Worm (Caenorhabditis elegans) whole organism, dauer: Measurements from ENCODE around the gene C35B1.7.
"Not testable (repeated sequence)": the region's sequence is repeated elsewhere in the genome, so short reads cannot be mapped to it uniquely, and the experiment has no call there.

Source experiments
- unc-62 ChIP-seq: sonication (generic microtip); optimal IDR thresholded peaks from 2 replicates; lab custom pipeline; 2017; ENCODE audit warnings: missing biosample characterization, missing genetic modification reagents, missing genetic modification characterization

The C35B1.7 gene

DNA sequence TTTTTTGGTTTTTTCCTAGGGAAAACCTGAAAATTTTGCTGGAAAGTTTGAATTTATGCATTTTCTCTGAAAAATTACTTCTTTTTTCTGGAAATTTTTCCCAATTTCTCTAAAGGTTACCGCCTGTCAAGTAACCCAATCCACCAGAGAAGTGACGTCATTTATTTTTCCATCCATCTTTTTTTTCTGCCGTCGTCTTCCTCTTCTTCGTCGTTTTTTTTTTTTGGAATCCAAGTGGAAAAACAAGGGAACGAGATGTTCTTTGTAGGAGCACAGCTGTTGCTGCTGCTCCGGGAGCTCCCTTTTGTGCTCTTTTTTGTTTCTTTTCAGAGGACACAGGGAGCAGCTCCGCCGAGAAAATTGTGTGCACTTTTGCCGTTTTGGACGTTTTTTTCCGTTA, 14.5 kb upstream of the C35B1.7 start:
- no peak for TF ChIP-seq unc-62 (GFP tag; lab: Kevin White, UChicago)

DNA sequence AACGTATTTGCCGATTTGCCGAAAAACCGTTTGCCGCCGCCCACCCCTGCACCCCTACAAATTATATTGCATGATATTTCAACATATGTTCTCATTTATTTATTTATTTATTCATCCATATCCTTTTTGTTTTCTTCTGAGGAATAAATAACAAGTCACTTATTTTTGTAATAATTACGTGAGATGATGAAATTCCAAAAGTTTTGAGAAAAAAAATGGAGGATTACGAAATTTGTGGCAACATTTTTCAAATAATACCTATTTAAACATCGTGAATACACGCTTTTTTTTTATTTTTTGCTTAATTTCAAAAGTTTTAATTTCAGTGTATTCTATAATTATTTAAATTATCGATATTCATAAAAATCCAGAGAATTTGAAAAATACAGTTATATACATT, 11.9 kb upstream of the C35B1.7 start:
- no peak for TF ChIP-seq unc-62 (GFP tag; lab: Kevin White, UChicago)

DNA sequence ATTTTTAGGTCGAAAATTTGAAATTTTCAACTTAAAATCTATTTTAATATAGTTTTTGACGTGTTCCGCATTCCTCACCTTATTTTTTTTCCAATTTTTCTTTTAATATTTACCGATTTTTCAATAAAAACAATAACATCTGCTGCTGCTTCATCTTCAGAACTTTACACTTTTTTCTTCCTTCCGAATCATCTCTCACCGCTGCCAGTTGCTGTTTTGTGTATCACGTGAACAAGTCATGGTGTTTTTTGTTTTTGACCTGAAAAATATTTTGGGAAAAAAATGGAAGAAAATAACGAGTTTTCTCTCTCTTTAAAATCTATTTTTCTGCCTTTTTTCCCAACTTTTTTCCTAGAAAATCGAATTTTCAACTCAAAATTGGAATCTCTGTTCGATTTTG, 9.1 kb upstream of the C35B1.7 start:
- no peak for TF ChIP-seq unc-62 (GFP tag; lab: Kevin White, UChicago)

DNA sequence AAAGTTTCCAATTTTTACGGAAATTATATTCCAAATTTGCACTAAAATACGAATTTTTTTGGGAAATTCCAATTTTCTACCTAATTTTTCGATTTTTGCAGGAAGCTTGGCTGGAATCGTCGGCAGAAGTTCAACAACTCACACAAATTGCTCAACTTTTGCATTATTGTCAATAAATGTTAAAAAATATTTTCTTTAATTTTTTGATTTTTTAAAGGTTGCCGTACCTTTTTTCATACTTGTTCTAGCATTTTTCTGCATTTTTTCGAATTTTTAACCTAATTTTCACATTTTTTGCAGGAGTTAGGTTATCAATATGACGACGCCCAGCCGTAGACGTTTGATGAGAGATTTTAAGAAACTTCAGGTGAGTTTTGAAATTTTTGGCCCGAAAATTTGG, 6.1 kb upstream of the C35B1.7 start, which contains the start of gene ubc-1:
TSS of gene ubc-1 (plus strand) at position 301 of the 400 bp plus-strand sequence.
- no peak for TF ChIP-seq unc-62 (GFP tag; lab: Kevin White, UChicago)

DNA sequence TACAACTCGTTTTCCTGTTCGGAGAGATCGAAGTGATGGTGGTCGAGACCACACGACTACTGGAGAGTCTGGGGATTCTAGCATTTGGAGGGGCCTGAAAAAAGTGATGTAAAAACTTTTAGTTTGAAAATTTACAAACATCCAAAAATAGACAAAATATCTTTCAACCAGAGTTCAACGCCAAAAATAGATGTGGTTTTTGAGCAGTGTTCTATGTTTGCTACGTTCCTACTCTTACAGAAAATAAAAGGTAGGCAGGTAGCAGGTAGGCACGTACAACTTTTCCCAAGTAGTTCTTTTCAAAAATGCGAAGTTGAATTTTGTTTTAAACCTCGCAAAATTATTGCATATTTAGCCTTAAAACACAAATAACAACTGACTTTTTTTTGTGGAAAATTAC, 3.5 kb downstream of the C35B1.7 start, which contains the start of gene F49F1.14:
TSS of gene F49F1.14 (minus strand) at position 101 of the 400 bp plus-strand sequence.
- no peak for TF ChIP-seq unc-62 (GFP tag; lab: Kevin White, UChicago)

DNA sequence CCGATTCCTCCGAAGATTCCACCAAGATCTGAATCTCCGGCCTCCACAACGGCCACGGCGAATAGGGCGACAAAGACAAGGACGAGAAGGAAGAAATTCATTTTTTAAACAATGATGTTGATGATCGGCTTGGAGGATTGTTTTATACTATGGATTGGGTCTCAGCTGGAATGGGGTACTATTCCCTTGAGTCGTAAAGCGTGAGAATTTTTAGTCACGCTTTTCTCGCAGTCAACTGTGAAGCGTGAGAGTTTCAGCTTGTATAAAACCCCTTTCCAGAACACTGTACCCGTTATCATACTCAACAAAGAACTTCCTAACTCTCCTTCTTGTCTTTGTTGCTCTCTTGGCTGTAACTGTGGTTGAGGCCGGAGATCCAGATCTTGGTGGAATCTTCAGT, 5.7 kb downstream of the C35B1.7 start, which contains the start of gene F49F1.15:
TSS of gene F49F1.15 (minus strand) at position 101 of the 400 bp plus-strand sequence.
- no peak for TF ChIP-seq unc-62 (GFP tag; lab: Kevin White, UChicago)

DNA sequence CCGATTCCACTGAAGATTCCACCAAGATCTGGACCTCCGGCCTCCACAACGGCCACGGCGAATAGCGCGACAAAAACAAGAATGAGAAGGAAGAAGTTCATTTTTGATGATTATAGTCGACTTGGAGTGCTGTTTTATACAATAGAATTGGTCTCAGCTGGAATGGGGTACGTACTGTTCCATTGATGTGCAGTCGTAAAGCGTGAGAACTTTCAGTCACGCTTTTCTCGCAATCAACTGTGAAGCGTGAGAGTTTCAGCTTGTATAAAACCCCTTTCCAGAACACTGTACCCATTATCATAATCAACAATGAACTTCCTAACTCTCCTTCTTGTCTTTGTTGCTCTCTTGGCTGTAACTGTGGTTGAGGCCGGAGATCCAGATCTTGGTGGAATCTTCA, 6.8 kb downstream of the C35B1.7 start, which contains the start of the genes F49F1.4 and F49F1.2:
TSS of gene F49F1.4 (minus strand) at position 101 of the 400 bp plus-strand sequence.
TSS of gene F49F1.2 (plus strand) at position 310 of the 400 bp plus-strand sequence.
- no peak for TF ChIP-seq unc-62 (GFP tag; lab: Kevin White, UChicago)

DNA sequence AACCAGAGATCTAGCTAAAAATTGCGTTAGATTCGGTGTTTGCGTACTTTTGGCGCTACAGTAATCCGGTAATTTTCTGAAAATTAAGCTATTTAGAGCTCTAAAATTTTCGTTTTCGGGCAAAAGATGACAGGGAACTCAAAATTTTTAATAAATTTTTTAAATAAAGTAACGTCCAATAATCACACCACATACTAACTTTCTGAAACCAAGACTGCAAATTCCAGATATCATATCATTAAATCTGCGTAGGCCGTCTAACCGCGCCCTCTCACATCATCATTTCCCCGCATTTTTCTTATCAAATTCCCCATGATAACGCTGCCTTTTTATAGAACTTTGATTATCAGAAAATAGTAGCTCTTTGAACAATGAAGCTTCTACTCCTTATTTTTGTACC, 8.6 kb downstream of the C35B1.7 start, which contains the start of gene drd-50:
TSS of gene drd-50 (plus strand) at position 301 of the 400 bp plus-strand sequence.
- no peak for TF ChIP-seq unc-62 (GFP tag; lab: Kevin White, UChicago)

DNA sequence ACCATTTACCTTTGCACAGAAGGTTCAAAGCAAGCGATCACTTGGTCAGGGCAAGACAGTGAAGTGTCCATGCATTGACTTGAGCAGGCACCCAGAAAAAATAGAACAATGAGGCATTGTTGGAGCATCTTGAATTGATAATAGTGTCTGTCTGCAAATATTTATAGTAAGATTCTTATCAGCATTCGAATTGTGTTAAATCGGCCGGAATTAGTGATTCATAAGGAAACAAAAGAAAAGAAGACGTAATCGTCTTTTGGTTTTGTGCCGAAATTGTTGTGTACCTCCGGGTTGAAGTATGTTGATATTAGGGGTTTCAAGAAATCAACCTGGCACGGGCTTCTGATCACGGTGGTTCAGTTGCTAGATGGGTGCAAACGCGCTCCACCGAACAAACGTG, 11.4 kb downstream of the C35B1.7 start, which contains the start of gene F49F1.5:
TSS of gene F49F1.5 (minus strand) at position 153 of the 400 bp plus-strand sequence.
- TF ChIP-seq unc-62 (GFP tag; lab: Kevin White, UChicago), result no peak

DNA sequence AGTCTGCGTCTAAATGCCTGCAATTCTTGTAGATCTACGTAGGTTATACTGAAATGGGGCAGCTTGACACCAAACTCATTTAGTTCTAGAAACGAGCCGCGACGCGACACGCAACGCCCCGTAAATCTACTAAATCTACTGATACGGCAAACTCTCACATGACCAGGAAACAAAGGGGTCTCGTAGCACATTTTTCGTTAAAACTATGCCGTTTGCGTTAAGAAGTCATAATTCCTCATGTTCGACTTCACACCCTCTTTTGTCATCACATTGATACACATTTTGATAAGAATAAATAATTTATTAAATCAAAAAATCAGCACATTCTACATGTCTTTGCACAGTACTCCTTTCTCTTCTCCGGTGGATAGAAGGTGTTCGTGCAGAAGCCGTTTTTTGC, 12.2 kb downstream of the C35B1.7 start:
- no peak for TF ChIP-seq unc-62 (GFP tag; lab: Kevin White, UChicago)

DNA sequence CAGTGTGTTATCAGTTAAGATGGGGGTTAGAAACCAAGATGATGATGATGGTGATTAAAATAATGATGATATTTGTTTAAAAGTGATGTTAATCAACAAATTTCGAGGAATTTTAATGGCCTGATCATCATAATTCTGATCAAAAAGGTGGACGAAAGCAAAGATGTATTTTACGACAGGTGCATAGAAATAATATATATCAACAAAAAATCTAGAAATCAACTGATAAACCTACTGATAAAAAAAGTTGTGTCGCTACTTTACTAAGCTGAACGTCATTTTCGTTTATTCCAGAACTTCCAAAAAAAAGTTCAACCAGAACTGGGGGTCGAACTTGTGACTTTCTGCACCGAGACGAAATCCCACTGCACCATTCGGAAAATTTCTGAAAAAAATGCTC, 14.2 kb downstream of the C35B1.7 start, which contains the start of gene mul-1:
TSS of gene mul-1 (minus strand) at position 84 of the 400 bp plus-strand sequence.
- TF ChIP-seq unc-62 (GFP tag; lab: Kevin White, UChicago), result no peak

DNA sequence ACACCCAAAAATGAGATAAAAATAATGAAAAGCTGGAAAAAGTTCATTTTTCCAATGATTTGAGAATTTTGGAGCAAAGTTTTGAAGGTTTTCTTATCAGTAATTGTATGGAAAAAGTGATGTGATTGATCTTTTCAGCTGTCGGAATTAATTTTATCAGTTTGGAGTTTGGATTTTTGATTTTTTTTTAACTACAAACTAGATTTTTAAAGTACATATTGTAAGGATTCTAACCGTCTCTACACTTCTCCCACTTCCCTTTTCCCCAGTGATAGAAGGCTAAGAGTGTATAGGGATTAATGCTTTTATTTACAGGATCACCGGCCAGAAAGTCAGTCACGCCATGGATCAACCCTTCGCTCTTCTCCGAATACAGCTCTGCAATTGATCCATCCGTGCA, 16.8 kb downstream of the C35B1.7 start, which contains the start of gene F49F1.7:
TSS of gene F49F1.7 (minus strand) at position 101 of the 400 bp plus-strand sequence.
- TF ChIP-seq unc-62 (GFP tag; lab: Kevin White, UChicago), result not testable (repeated sequence)

DNA sequence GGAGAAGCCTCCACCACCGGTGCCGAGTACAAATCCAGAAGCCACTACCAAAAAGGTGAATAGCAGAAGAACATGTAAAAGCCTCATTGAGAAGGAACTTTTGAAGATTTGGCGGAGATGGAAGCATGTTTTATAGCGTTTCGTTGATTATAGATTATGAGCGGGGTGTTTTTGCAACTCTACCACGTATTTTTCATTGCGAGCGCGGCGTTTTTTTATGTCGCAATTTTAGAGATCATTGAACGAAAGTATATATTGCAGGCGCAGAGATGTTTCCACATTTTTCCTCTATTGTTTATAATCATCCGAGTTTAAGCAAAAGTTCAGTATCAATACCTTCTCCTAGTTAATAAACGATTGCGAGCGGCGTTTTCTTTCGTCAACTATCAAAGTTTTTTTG, 26.9 kb downstream of the C35B1.7 start, which contains the start of gene F49F1.17:
TSS of gene F49F1.17 (minus strand) at position 101 of the 400 bp plus-strand sequence.
- no peak for TF ChIP-seq unc-62 (GFP tag; lab: Kevin White, UChicago)

DNA sequence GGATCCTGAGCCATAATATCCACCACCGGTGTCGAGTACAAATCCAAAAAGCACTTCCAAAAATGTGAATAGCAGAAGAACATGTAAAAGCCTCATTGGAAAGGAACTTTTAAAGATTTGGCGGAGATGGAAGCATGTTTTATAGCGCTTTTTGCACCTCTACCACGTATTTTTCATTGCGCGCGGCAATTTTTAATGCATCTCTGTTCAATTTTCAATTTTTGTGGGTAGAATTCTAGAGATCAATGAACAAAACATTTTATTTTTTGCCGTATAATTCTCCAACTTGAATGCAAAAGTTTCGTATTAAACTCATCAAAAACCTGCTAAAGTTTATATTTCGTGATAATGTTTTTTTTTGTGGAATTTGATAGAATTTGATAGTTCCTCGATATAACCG, 28.6 kb downstream of the C35B1.7 start, which contains the start of gene F49F1.9:
TSS of gene F49F1.9 (minus strand) at position 101 of the 400 bp plus-strand sequence.
- no peak for TF ChIP-seq unc-62 (GFP tag; lab: Kevin White, UChicago)

DNA sequence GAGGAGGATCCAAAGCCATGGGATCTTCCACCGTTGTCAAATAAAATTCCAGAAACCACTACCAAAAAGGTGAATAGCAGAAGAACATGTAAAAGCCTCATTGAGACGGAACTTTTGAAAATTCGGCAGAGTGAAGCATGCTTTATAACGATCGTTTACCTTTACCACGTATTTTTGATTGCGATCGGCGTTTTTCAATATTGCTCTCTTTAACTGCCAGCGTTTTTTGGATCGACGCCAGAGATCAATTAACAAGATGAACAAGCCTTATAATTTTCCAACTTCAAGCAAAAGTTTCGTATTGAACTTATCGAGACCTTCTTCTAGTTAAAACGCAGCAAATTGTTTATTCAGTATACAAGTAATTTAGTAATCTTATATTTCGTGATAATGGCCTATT, 30.2 kb downstream of the C35B1.7 start, which contains the start of gene F49F1.10:
TSS of gene F49F1.10 (minus strand) at position 101 of the 400 bp plus-strand sequence.
- no peak for TF ChIP-seq unc-62 (GFP tag; lab: Kevin White, UChicago)

DNA sequence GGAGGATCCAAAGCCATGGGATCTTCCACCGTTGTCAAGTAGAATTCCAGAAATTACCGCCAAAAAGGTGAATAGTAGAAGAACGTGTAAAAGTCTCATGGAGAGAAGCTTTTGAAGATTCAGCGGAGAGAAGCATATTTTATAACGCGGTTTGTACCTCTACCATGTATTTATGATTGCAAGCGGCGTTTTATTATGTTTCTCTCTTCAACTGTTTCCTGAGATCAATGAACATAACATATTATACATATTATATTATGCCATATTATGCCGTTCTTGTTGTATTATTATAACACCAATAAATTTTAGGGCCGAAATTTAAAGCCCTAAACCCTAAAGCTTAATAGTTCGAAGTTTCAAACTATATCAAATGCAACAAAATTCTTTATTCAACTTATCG, 31.4 kb downstream of the C35B1.7 start, which contains the start of gene F49F1.18:
TSS of gene F49F1.18 (minus strand) at position 101 of the 400 bp plus-strand sequence.
- TF ChIP-seq unc-62 (GFP tag; lab: Kevin White, UChicago), result no peak

DNA sequence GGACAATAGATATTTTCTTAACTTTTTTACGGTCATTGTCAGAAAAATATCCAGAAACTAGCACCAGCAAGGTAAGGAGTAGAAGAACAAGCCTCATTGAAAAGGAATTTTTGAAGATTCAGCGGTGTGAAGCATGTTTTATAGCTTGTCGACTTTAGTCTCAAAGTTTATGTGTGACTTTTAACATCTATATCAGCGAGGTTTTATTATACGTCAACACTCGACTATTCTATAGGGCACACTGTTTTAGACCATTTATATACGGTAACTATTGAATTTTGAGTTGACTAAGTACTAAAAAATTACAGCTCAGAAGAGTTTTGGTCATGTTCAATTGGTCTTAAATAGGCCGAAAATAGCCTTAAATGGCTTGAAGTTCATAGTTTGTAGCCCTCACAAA, 32.4 kb downstream of the C35B1.7 start, which contains the start of gene F49F1.11:
TSS of gene F49F1.11 (minus strand) at position 101 of the 400 bp plus-strand sequence.
- TF ChIP-seq unc-62 (GFP tag; lab: Kevin White, UChicago), result no peak
